Worm (Caenorhabditis elegans): Measurements from ENCODE around the gene gcy-20.

DNA sequence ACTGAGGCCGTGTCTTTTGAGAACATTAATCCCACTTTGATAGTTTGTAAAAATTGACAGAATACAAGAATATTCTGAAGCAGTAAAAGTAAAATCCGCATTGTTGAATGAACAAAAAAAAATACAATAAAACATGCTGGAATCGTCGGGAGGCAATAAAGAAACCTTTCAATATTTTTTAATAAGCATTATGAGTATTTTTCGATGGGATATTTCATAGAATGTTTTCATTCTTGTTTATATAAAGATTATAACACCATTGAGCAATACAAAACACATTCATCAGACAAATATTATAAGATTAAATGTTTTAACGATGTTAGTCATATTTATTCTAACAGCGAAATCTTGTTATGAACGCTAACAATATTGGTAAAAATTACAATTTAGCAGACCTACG, at the start of gene gcy-20:
- TF ChIP-seq unc-62 (GFP tag; optimal IDR thresholded peaks at IDR 0.05) = no peak
- no peak for TF ChIP-seq elt-1 (tag; optimal IDR thresholded peaks at IDR 0.05)
- no peak for TF ChIP-seq pqm-1 (tag; optimal IDR thresholded peaks at IDR 0.05)
- no peak for TF ChIP-seq snpc-4 (tag; optimal IDR thresholded peaks at IDR 0.05)

Measured in whole organism, L3 larva.